Fruit fly (Drosophila melanogaster): Measurements from ENCODE around the gene RpL9.

Gene RpL9

DNA sequence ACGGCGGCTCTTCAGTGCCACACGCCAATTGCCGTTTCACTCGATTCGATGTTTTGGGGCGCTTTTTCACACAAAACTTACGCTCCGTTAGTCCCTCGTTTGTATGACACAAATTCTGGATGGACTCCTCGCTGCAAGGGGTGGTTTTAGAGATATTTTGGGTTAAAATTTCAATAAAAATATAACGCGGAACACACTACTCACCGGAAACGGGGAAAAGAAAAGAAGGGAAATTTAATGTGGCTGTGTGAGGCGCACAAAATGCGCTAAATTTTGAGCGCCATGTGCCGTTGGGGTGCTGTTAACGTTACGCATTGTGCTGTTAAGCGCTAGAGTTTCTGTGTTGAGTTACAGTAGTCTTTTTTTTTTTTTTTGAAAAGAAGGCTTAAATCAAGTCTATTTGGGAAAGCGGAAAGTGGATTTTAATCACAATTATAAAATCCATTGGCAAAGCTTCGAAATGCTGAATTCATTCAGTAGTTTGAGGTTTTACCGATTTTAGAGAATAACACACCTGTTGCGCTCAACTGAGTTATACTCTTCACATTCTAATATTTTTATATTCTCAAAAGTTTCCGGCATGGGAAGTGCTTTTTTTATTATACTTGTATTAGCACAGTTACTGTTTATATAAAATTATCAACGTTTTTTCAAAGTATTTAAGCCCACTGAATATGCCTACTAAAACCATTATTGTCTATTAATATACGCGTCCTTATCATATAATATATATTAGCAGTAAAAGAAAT is at the start of gene RpL9:
TSS of gene RpL9 (minus strand) at position 265 of the 749 bp plus-strand sequence.
- TF ChIP-seq CG3995 (GFP tag; optimal IDR thresholded peaks at IDR 0.05) (peak; percentile 45), CG12659 (GFP tag; optimal IDR thresholded peaks at IDR 0.05) (peak; percentile 83), CG3838 (GFP tag; optimal IDR thresholded peaks at IDR 0.05) (no peak), unpg (GFP tag; optimal IDR thresholded peaks at IDR 0.05) (peak; percentile 79), CG6683 (GFP tag; optimal IDR thresholded peaks at IDR 0.05) (peak; percentile 43), Asciz (GFP tag; optimal IDR thresholded peaks at IDR 0.05) (peak; percentile 78), CG31224 (GFP tag; IDR thresholded peaks at IDR 0.05) (peak; percentile 49; the same call in 1 of the 2 replicates), Oli (tag; optimal IDR thresholded peaks at IDR 0.05) (no peak), CG6689 (GFP tag; IDR thresholded peaks at IDR 0.05) (no peak; the same call in 1 of the 2 replicates), CG7357 (GFP tag; IDR thresholded peaks at IDR 0.05) (0 out of 3 replicates have a peak, but pooled peaks have one; percentile 25), dmrt99B (tag; optimal IDR thresholded peaks at IDR 0.05) (no peak), CG8388 (GFP tag; optimal IDR thresholded peaks at IDR 0.05) (peak; percentile 65), CG30020 (tag; optimal IDR thresholded peaks at IDR 0.05) (peak; percentile 17), CG15073 (GFP tag; optimal IDR thresholded peaks at IDR 0.05) (no peak), pb (GFP tag; optimal IDR thresholded peaks at IDR 0.05) (peak; percentile 48), chinmo (GFP tag; IDR thresholded peaks at IDR 0.05; ENCODE audit: partially characterized antibody) (no peak), Hmr (GFP tag; optimal IDR thresholded peaks at IDR 0.05) (no peak), CG10959 (GFP tag; IDR thresholded peaks at IDR 0.05) (no peak; the same call in 1 of the 2 replicates), Kr (GFP tag; optimal IDR thresholded peaks at IDR 0.05) (no peak), CG34422 (GFP tag; IDR thresholded peaks at IDR 0.05) (peak; percentile 83), CG10147 (GFP tag; optimal IDR thresholded peaks at IDR 0.05) (no peak), yki (optimal IDR thresholded peaks at IDR 0.05) (no peak), Max (GFP tag; optimal IDR thresholded peaks at IDR 0.05) (peak; percentile 74), CG11723 (GFP tag; optimal IDR thresholded peaks at IDR 0.05) (no peak), row (GFP tag; IDR thresholded peaks at IDR 0.05) (peak; percentile 42; the same call in 2 of the 3 replicates), CG34376 (GFP tag; optimal IDR thresholded peaks at IDR 0.05) (peak; percentile 92), CG4424 (GFP tag; optimal IDR thresholded peaks at IDR 0.05) (peak; percentile 54), CG17829 (tag; optimal IDR thresholded peaks at IDR 0.05) (peak; percentile 58), pita (GFP tag; optimal IDR thresholded peaks at IDR 0.05) (no peak), CG18619 (GFP tag; optimal IDR thresholded peaks at IDR 0.05) (peak; percentile 69), ken (GFP tag; IDR thresholded peaks at IDR 0.05) (peak; percentile 76; the same call in 1 of the 3 replicates), CG15514 (GFP tag; optimal IDR thresholded peaks at IDR 0.05) (peak; percentile 82), Dref (GFP tag; IDR thresholded peaks at IDR 0.05) (no peak), CG4360 (GFP tag; IDR thresholded peaks at IDR 0.05) (peak; percentile 23), CG9817 (tag; optimal IDR thresholded peaks at IDR 0.05) (no peak), Rfx (GFP tag; IDR thresholded peaks at IDR 0.05) (no peak; the same call in 1 of the 2 replicates), CG6175 (GFP tag; IDR thresholded peaks at IDR 0.05) (no peak), ap (GFP tag; IDR thresholded peaks at IDR 0.05) (peak; percentile 75), CG10565 (GFP tag; optimal IDR thresholded peaks at IDR 0.05) (no peak), CG18599 (GFP tag; optimal IDR thresholded peaks at IDR 0.05) (no peak), CG12236 (GFP tag; optimal IDR thresholded peaks at IDR 0.05) (peak; percentile 37), CG11560 (tag; IDR thresholded peaks at IDR 0.05) (no peak), ftz-f1 (GFP tag; optimal IDR thresholded peaks at IDR 0.05) (no peak), nerfin-2 (GFP tag; IDR thresholded peaks at IDR 0.05; ENCODE audit: partially characterized antibody) (no peak), bigmax (GFP tag; optimal IDR thresholded peaks at IDR 0.05) (peak; percentile 68), Aef1 (GFP tag; IDR thresholded peaks at IDR 0.05) (no peak), Ada2b (GFP tag; IDR thresholded peaks at IDR 0.05) (peak; percentile 45; the same call in 1 of the 2 replicates), Dek (tag; optimal IDR thresholded peaks at IDR 0.05) (no peak), fd96Cb (tag; optimal IDR thresholded peaks at IDR 0.05) (no peak), hth (optimal IDR thresholded peaks at IDR 0.05) (no peak)

Data from whole organism, embryonic.